Worm (Caenorhabditis elegans) whole organism, L1 larva: Measurements from ENCODE around the gene T08B1.4.

Experiments used
- C04F5.9 ChIP-seq: sonication (generic microtip); optimal IDR thresholded peaks from 2 replicates; lab custom pipeline; 2016; ENCODE audit warnings: missing genetic modification characterization, missing compliant biosample characterization
- C16A3.4 ChIP-seq: fragments of 150-350 bp; optimal IDR thresholded peaks from 2 replicates; lab custom pipeline; 2014; ENCODE audit warnings: missing biosample characterization, missing genetic modification characterization
- C34B4.2 ChIP-seq: sonication (generic microtip); optimal IDR thresholded peaks from 2 replicates; lab custom pipeline; 2017; ENCODE audit warnings: mild to moderate bottlenecking, missing genetic modification characterization, missing compliant biosample characterization
- F16B12.6 ChIP-seq: fragments of 150-350 bp; optimal IDR thresholded peaks from 2 replicates; lab custom pipeline; 2014; ENCODE audit warnings: missing biosample characterization, missing genetic modification characterization
- ceh-8 ChIP-seq: fragments of 200-800 bp; sonication (Bioruptor generic); optimal IDR thresholded peaks from 2 replicates; lab custom pipeline; 2018; ENCODE audit warnings: mild to moderate bottlenecking, missing genetic modification characterization, moderate library complexity, missing compliant biosample characterization
- ceh-82 ChIP-seq, 3 experiments: fragments of 150-350 bp in 1 of 3; sonication (generic microtip) in 2 of 3; optimal IDR thresholded peaks; 2 replicates each; lab custom pipeline; 2014 to 2017; ENCODE audit warnings: missing biosample characterization in 3 of 3, missing genetic modification characterization in 3 of 3
- ceh-88 ChIP-seq: fragments of 200-800 bp; sonication (Bioruptor generic); IDR thresholded peaks from 2 replicates; pipeline ENCODE4 v1.3.6; 2022; ENCODE audit warnings: missing genetic modification characterization, missing compliant biosample characterization
- ces-1 ChIP-seq: fragments of 150-350 bp; optimal IDR thresholded peaks from 2 replicates; lab custom pipeline; 2014; ENCODE audit warnings: missing biosample characterization, missing genetic modification reagents, missing genetic modification characterization
- dpl-1 ChIP-seq, 3 experiments: fragments of 150-350 bp in 2 of 3; sonication (generic microtip) in 1 of 3; optimal IDR thresholded peaks; 2 replicates each; lab custom pipeline; 2014 to 2017; ENCODE audit warnings: missing biosample characterization in 3 of 3, missing genetic modification characterization in 3 of 3, missing genetic modification reagents in 3 of 3
- dsc-1 ChIP-seq: sonication (generic microtip); optimal IDR thresholded peaks from 2 replicates; lab custom pipeline; 2016; ENCODE audit warnings: mild to moderate bottlenecking, missing genetic modification characterization, missing compliant biosample characterization
- efl-1 ChIP-seq, 4 experiments: fragments of 150-350 bp; optimal IDR thresholded peaks in 3 of 4; peaks in 1 of 4; 1 replicate in 1 of 4; 2 replicates in 3 of 4; lab custom pipeline; 2014; ENCODE audit warnings: missing biosample characterization in 2 of 4, missing genetic modification characterization in 2 of 4, missing genetic modification reagents in 2 of 4
- egl-27 ChIP-seq, 2 experiments: fragments of 150-350 bp in 1 of 2; sonication (generic microtip); optimal IDR thresholded peaks; 3 replicates each; lab custom pipeline; 2017 to 2018; ENCODE audit warnings: missing biosample characterization in 2 of 2, missing genetic modification characterization in 2 of 2, missing genetic modification reagents in 2 of 2
- fkh-10 ChIP-seq: sonication (generic microtip); optimal IDR thresholded peaks from 2 replicates; lab custom pipeline; 2017; ENCODE audit warnings: missing biosample characterization, missing genetic modification reagents, missing genetic modification characterization
- grh-1 ChIP-seq: fragments of 200-800 bp; sonication (Bioruptor generic); IDR thresholded peaks from 2 replicates; pipeline ENCODE4 v1.3.6; 2022; ENCODE audit warnings: missing genetic modification reagents, missing genetic modification characterization, missing compliant biosample characterization
- hpl-2 ChIP-seq: fragments of 150-350 bp; optimal IDR thresholded peaks from 2 replicates; lab custom pipeline; 2014; ENCODE audit warnings: missing biosample characterization, missing genetic modification reagents, missing genetic modification characterization
- isw-1 ChIP-seq: fragments of 200-800 bp; sonication (Bioruptor generic); IDR thresholded peaks from 2 replicates; pipeline ENCODE4 v1.3.6; 2022; ENCODE audit warnings: missing genetic modification characterization, missing compliant biosample characterization
- lin-13 ChIP-seq: fragments of 150-350 bp; optimal IDR thresholded peaks from 2 replicates; lab custom pipeline; 2014; ENCODE audit warnings: missing biosample characterization, missing genetic modification reagents, missing genetic modification characterization
- lin-14 ChIP-seq: fragments of 200-800 bp; sonication (Bioruptor generic); optimal IDR thresholded peaks from 2 replicates; lab custom pipeline; 2018; ENCODE audit warnings: mild to moderate bottlenecking, missing genetic modification characterization, moderate library complexity, missing compliant biosample characterization
- lin-15B ChIP-seq: fragments of 150-350 bp; sonication (generic microtip); optimal IDR thresholded peaks from 3 replicates; lab custom pipeline; 2014; ENCODE audit warnings: missing biosample characterization, missing genetic modification characterization
- lin-35 ChIP-seq, 2 experiments: fragments of 150-350 bp; optimal IDR thresholded peaks; 2 replicates each; lab custom pipeline; 2014; ENCODE audit warnings: missing biosample characterization in 2 of 2, missing genetic modification characterization in 2 of 2, missing genetic modification reagents in 2 of 2
- lin-39 ChIP-seq: fragments of 150-350 bp; optimal IDR thresholded peaks from 2 replicates; lab custom pipeline; 2014; ENCODE audit warnings: missing biosample characterization, missing genetic modification reagents, missing genetic modification characterization
- lsy-2 ChIP-seq, 2 experiments: fragments of 150-350 bp; optimal IDR thresholded peaks; 2 replicates each; lab custom pipeline; 2014; ENCODE audit warnings: missing biosample characterization in 2 of 2, missing genetic modification characterization in 2 of 2
- mdl-1 ChIP-seq, 2 experiments: fragments of 150-350 bp; optimal IDR thresholded peaks; 2 replicates each; lab custom pipeline; 2014 to 2017; ENCODE audit warnings: missing biosample characterization in 2 of 2, missing genetic modification characterization in 2 of 2, inconsistent platforms in 1 of 2
- mep-1 ChIP-seq: fragments of 150-350 bp; optimal IDR thresholded peaks from 2 replicates; lab custom pipeline; 2014; ENCODE audit warnings: missing biosample characterization, missing genetic modification characterization
- nhr-11 ChIP-seq: fragments of 150-350 bp; optimal IDR thresholded peaks from 2 replicates; lab custom pipeline; 2014; ENCODE audit warnings: missing biosample characterization, missing genetic modification characterization
- nhr-12 ChIP-seq: sonication (generic microtip); optimal IDR thresholded peaks from 2 replicates; lab custom pipeline; 2017; ENCODE audit warnings: missing biosample characterization, missing genetic modification characterization
- nhr-19 ChIP-seq: fragments of 200-800 bp; sonication (Bioruptor generic); conservative IDR thresholded peaks from 2 replicates; pipeline ENCODE4 v1.3.6; 2022; ENCODE audit warnings: missing genetic modification characterization, missing compliant biosample characterization
- nhr-20 ChIP-seq: sonication (generic microtip); optimal IDR thresholded peaks from 2 replicates; lab custom pipeline; 2016; ENCODE audit warnings: mild to moderate bottlenecking, missing genetic modification characterization, missing compliant biosample characterization
- nhr-47 ChIP-seq: sonication (generic microtip); optimal IDR thresholded peaks from 2 replicates; lab custom pipeline; 2016; ENCODE audit warnings: mild to moderate bottlenecking, missing genetic modification characterization, moderate library complexity, missing compliant biosample characterization
- nhr-76 ChIP-seq: sonication (generic microtip); optimal IDR thresholded peaks from 2 replicates; lab custom pipeline; 2017; ENCODE audit warnings: missing biosample characterization, missing genetic modification characterization
- nhr-77 ChIP-seq: fragments of 150-350 bp; optimal IDR thresholded peaks from 2 replicates; lab custom pipeline; 2014; ENCODE audit warnings: missing biosample characterization, missing genetic modification characterization
- nhr-84 ChIP-seq: sonication (generic microtip); optimal IDR thresholded peaks from 2 replicates; lab custom pipeline; 2017; ENCODE audit warnings: missing biosample characterization, missing genetic modification characterization
- nhr-85 ChIP-seq: sonication (generic microtip); peaks from one replicate; lab custom pipeline; 2016; ENCODE audit warnings: missing genetic modification characterization, inconsistent platforms, missing compliant biosample characterization
- nhr-90 ChIP-seq: sonication (generic microtip); optimal IDR thresholded peaks from 2 replicates; lab custom pipeline; 2016; ENCODE audit warnings: mild to moderate bottlenecking, missing genetic modification characterization, missing compliant biosample characterization; ENCODE audit not compliant: poor library complexity
- pag-3 ChIP-seq: sonication (generic microtip); optimal IDR thresholded peaks from 2 replicates; lab custom pipeline; 2017; ENCODE audit warnings: missing genetic modification characterization, mild to moderate bottlenecking, missing compliant biosample characterization, antibody characterized with exemption, borderline replicate concordance; ENCODE audit not compliant: insufficient read depth
- pax-3 ChIP-seq: fragments of 200-800 bp; sonication (Bioruptor generic); optimal IDR thresholded peaks from 2 replicates; lab custom pipeline; 2018; ENCODE audit warnings: mild to moderate bottlenecking, missing genetic modification characterization, moderate library complexity, missing compliant biosample characterization
- rnt-1 ChIP-seq: sonication (generic microtip); optimal IDR thresholded peaks from 2 replicates; lab custom pipeline; 2016; ENCODE audit warnings: mild to moderate bottlenecking, missing genetic modification characterization, moderate library complexity, missing compliant biosample characterization
- skn-1 ChIP-seq: fragments of 150-350 bp; optimal IDR thresholded peaks from 2 replicates; lab custom pipeline; 2014; ENCODE audit warnings: missing biosample characterization, missing genetic modification characterization
- snpc-4 ChIP-seq: fragments of 150-350 bp; optimal IDR thresholded peaks from 2 replicates; lab custom pipeline; 2014; ENCODE audit warnings: missing biosample characterization, missing genetic modification characterization
- sptf-1 ChIP-seq: fragments of 150-350 bp; optimal IDR thresholded peaks from 2 replicates; lab custom pipeline; 2014; ENCODE audit warnings: missing biosample characterization, missing genetic modification characterization
- swsn-7 ChIP-seq: sonication (generic microtip); optimal IDR thresholded peaks from 2 replicates; lab custom pipeline; 2016; ENCODE audit warnings: missing genetic modification characterization, missing compliant biosample characterization
- tbx-2 ChIP-seq: sonication (generic microtip); optimal IDR thresholded peaks from 2 replicates; lab custom pipeline; 2016; ENCODE audit warnings: missing genetic modification characterization, missing compliant biosample characterization
- unc-130 ChIP-seq: fragments of 150-350 bp; optimal IDR thresholded peaks from 2 replicates; lab custom pipeline; 2017; ENCODE audit warnings: missing biosample characterization, missing genetic modification characterization, inconsistent platforms
- unc-30 ChIP-seq: sonication (generic microtip); optimal IDR thresholded peaks from 2 replicates; lab custom pipeline; 2017; ENCODE audit warnings: missing biosample characterization, missing genetic modification characterization
- unc-86 ChIP-seq: sonication (generic microtip); optimal IDR thresholded peaks from 2 replicates; lab custom pipeline; 2016; ENCODE audit warnings: missing genetic modification characterization, missing compliant biosample characterization
- unc-98 ChIP-seq: fragments of 200-800 bp; sonication (Bioruptor generic); IDR thresholded peaks from 2 replicates; pipeline ENCODE4 v1.3.6; 2022; ENCODE audit warnings: missing genetic modification characterization, missing compliant biosample characterization
- xbp-1 ChIP-seq: sonication (generic microtip); optimal IDR thresholded peaks from 2 replicates; lab custom pipeline; 2016; ENCODE audit warnings: missing genetic modification characterization, missing compliant biosample characterization

T08B1.4 gene

ce11 chrV:2004229-2004628, 25.2 kb downstream of the T08B1.4 start, which contains the start of gene clec-206:
Gene clec-206, minus strand, starts transcription at chrV:2004329.
- TF ChIP-seq isw-1 (GFP tag; lab: Robert Waterston, UW) (no peak), unc-98 (GFP tag; lab: Robert Waterston, UW) (no peak), skn-1 (no peak), rnt-1 (no peak), ceh-8 (GFP tag; lab: Kevin White, UChicago) (no peak), sptf-1 (tag; lab: Kevin White, UChicago) (no peak), unc-130 (tag; lab: Kevin White, UChicago) (no peak), pax-3 (no peak), fkh-10 (GFP tag; lab: Kevin White, UChicago) (no peak), xbp-1 (no peak), ceh-82 (tag; optimal IDR thresholded peaks at IDR 0.05; lab: Kevin White, UChicago) (no peak)

DNA sequence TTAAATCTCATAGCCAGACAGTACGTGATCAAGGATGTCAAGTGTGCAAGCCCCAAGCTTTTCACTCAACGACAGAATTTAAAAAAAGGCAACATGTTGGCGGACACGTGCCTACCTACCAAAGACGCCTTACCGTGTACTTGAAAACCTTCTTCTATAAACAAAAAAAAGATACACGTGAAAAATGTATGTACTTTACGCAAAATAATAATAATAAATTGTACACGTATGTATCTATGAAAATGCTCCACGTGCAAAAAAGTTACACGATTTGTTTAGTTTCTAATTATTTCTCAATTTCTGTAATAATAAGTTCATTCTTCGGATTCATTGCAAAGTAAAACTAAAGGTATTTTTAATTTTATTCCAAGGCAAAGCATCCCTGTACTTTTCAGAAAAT, 25.6 kb downstream of the T08B1.4 start, which contains the start of gene cysl-4:
Gene cysl-4, plus strand, starts transcription at position 301 of the 400 bp plus-strand sequence.
- no peak for TF ChIP-seq isw-1 (GFP tag; lab: Robert Waterston, UW)
- no peak for TF ChIP-seq ces-1 (GFP tag; lab: Kevin White, UChicago)
- no peak for TF ChIP-seq lin-35 (GFP tag; optimal IDR thresholded peaks at IDR 0.05; lab: Kevin White, UChicago)
- TF ChIP-seq C16A3.4 (tag; lab: Kevin White, UChicago): no peak
- no peak for TF ChIP-seq pag-3 (tag; lab: Kevin White, UChicago)
- TF ChIP-seq, all 84 proteins: peak for 0

DNA sequence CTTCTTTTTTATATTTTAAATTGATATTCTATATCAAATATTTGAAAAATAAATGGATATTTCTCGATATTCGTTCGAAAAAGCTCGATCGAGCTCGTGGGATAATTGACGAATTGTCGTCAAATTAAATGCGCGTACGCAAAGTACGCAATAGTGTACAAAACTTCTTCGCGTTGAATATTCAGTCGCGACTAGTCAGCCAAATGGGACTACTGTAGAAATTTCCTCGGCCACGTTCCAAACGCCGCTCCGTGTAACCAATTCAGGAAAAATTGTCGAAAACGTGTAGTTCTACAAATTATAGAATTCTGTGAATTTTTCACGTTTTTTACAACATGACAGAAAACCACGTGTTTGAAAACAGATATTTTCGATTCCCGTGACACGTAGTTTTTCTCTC, 29.3 kb downstream of the T08B1.4 start:
- TF ChIP-seq nhr-19 (peak; percentile 83), nhr-85 (tag; lab: Kevin White, UChicago) (peak; percentile 94), ceh-88 (GFP tag; lab: Robert Waterston, UW) (peak; percentile 59; the same call in 1 of the 2 replicates), swsn-7 (tag; lab: Kevin White, UChicago) (peak; percentile 20), xbp-1 (peak; percentile 13), C34B4.2 (tag; lab: Kevin White, UChicago) (no peak), lin-39 (tag; lab: Kevin White, UChicago) (no peak), mdl-1 (tag; optimal IDR thresholded peaks at IDR 0.05; lab: Kevin White, UChicago) (peak in 1 of 2 experiments; percentile 14), tbx-2 (tag; lab: Kevin White, UChicago) (peak; percentile 34), ceh-82 (tag; optimal IDR thresholded peaks at IDR 0.05; lab: Kevin White, UChicago) (peak in 2 of 3 experiments; percentile 8 to 10), sptf-1 (tag; lab: Kevin White, UChicago) (no peak), snpc-4 (no peak), unc-86 (tag; lab: Kevin White, UChicago) (no peak), nhr-20 (tag; lab: Kevin White, UChicago) (peak; percentile 56), nhr-90 (tag; lab: Kevin White, UChicago) (peak; percentile 70), lin-15B (tag; lab: Kevin White, UChicago) (peak; percentile 53), mep-1 (tag; lab: Kevin White, UChicago) (no peak), nhr-76 (no peak), isw-1 (GFP tag; lab: Robert Waterston, UW) (no peak), lin-13 (GFP tag; lab: Kevin White, UChicago) (peak; percentile 41), efl-1 (optimal IDR thresholded peaks at IDR 0.05; lab: Kevin White, UChicago) (peak; percentile 83 to 87), efl-1 (GFP tag; optimal IDR thresholded peaks at IDR 0.05 in 1 of 2; lab: Kevin White, UChicago) (peak; percentile 38 to 95), F16B12.6 (tag; lab: Kevin White, UChicago) (peak; percentile 76), lin-35 (GFP tag; optimal IDR thresholded peaks at IDR 0.05; lab: Kevin White, UChicago) (peak; percentile 19 to 78), egl-27 (tag; optimal IDR thresholded peaks at IDR 0.05; lab: Kevin White, UChicago) (no peak), rnt-1 (peak; percentile 77), dpl-1 (GFP tag; optimal IDR thresholded peaks at IDR 0.05; lab: Kevin White, UChicago) (peak; percentile 15 to 63 (median 51)), grh-1 (GFP tag; lab: Robert Waterston, UW) (peak; percentile 51), nhr-84 (tag; lab: Kevin White, UChicago) (no peak), nhr-47 (peak; percentile 69), ces-1 (GFP tag; lab: Kevin White, UChicago) (no peak), unc-30 (tag; lab: Kevin White, UChicago) (no peak), lin-14 (GFP tag; lab: Kevin White, UChicago) (no peak), nhr-11 (tag; lab: Kevin White, UChicago) (no peak), nhr-12 (no peak), dsc-1 (tag; lab: Kevin White, UChicago) (no peak), C04F5.9 (tag; lab: Kevin White, UChicago) (peak; percentile 31), hpl-2 (GFP tag; lab: Kevin White, UChicago) (peak; percentile 75), pag-3 (tag; lab: Kevin White, UChicago) (no peak), nhr-77 (tag; lab: Kevin White, UChicago) (peak; percentile 33), lsy-2 (tag; optimal IDR thresholded peaks at IDR 0.05; lab: Kevin White, UChicago) (peak; percentile 82 to 97)
